Worm (Caenorhabditis elegans) whole organism, L4 larva: ENCODE results near the gene rpn-6.2.
A peak's percentile ranks its signal among the peaks of the same experiment; 100 is the strongest.

Source experiments
- F26F4.8 ChIP-seq: fragments of 200-800 bp; sonication (Bioruptor generic); conservative IDR thresholded peaks from 2 replicates; pipeline ENCODE4 v1.3.6; 2022; ENCODE audit warnings: missing genetic modification characterization, missing compliant biosample characterization
- F37D6.2 ChIP-seq: sonication (generic microtip); optimal IDR thresholded peaks from 2 replicates; lab custom pipeline; 2016; ENCODE audit warnings: mild to moderate bottlenecking, missing genetic modification characterization, missing compliant biosample characterization
- F44E2.7 ChIP-seq: fragments of 200-800 bp; sonication (Bioruptor generic); IDR thresholded peaks from 2 replicates; pipeline ENCODE4 v2.1.2; 2022; ENCODE audit warnings: missing genetic modification characterization, missing compliant biosample characterization
- R02D3.7 ChIP-seq: fragments of 150-350 bp; sonication (generic microtip); optimal IDR thresholded peaks from 3 replicates; lab custom pipeline; 2014; ENCODE audit warnings: missing biosample characterization, missing genetic modification characterization
- T20F7.1 ChIP-seq: fragments of 200-800 bp; sonication (Bioruptor generic); optimal IDR thresholded peaks from 2 replicates; lab custom pipeline; 2018; ENCODE audit warnings: mild to moderate bottlenecking, missing genetic modification characterization, missing compliant biosample characterization
- aha-1 ChIP-seq: fragments of 150-350 bp; peaks from one replicate; lab custom pipeline; 2014; ENCODE audit warnings: missing biosample characterization, missing genetic modification characterization
- ceh-20 ChIP-seq: fragments of 200-800 bp; sonication (Bioruptor generic); IDR thresholded peaks from 2 replicates; pipeline ENCODE4 v1.3.6; 2022; ENCODE audit warnings: missing genetic modification reagents, missing genetic modification characterization, missing compliant biosample characterization
- ces-1 ChIP-seq: fragments of 150-350 bp; sonication (generic microtip); optimal IDR thresholded peaks from 4 replicates; lab custom pipeline; 2014; ENCODE audit warnings: missing biosample characterization, missing genetic modification reagents, missing genetic modification characterization
- ctbp-1 ChIP-seq: fragments of 200-800 bp; sonication (Bioruptor generic); IDR thresholded peaks from 2 replicates; pipeline ENCODE4 v1.3.6; 2022; ENCODE audit warnings: missing genetic modification reagents, missing genetic modification characterization, missing compliant biosample characterization
- daf-12 ChIP-seq: fragments of 150-350 bp; optimal IDR thresholded peaks from 2 replicates; lab custom pipeline; 2014; ENCODE audit warnings: missing biosample characterization, missing genetic modification reagents, missing genetic modification characterization
- daf-16 ChIP-seq, 3 experiments: sonication (generic microtip); optimal IDR thresholded peaks; 2 replicates each; lab custom pipeline; 2016 to 2017; ENCODE audit warnings: missing genetic modification characterization in 3 of 3, missing genetic modification reagents in 3 of 3, mild to moderate bottlenecking in 2 of 3, missing compliant biosample characterization in 2 of 3, missing biosample characterization in 1 of 3, moderate library complexity in 1 of 3
- dve-1 ChIP-seq: sonication (generic microtip); optimal IDR thresholded peaks from 2 replicates; lab custom pipeline; 2017; ENCODE audit warnings: antibody characterized with exemption, mild to moderate bottlenecking, missing genetic modification characterization, missing compliant biosample characterization; ENCODE audit not compliant: insufficient read depth
- egl-43 ChIP-seq: fragments of 200-800 bp; sonication (Bioruptor generic); IDR thresholded peaks from 2 replicates; pipeline ENCODE4 v1.3.6; 2022; ENCODE audit warnings: missing genetic modification reagents, missing genetic modification characterization, missing compliant biosample characterization
- fkh-10 ChIP-seq: fragments of 150-350 bp; optimal IDR thresholded peaks from 2 replicates; lab custom pipeline; 2014; ENCODE audit warnings: missing biosample characterization, missing genetic modification reagents, missing genetic modification characterization
- lin-1 ChIP-seq: fragments of 200-800 bp; sonication (Bioruptor generic); IDR thresholded peaks from 2 replicates; pipeline ENCODE4 v1.3.6; 2022; ENCODE audit warnings: missing genetic modification reagents, missing genetic modification characterization, missing compliant biosample characterization
- lin-29 ChIP-seq: fragments of 200-800 bp; sonication (Bioruptor generic); IDR thresholded peaks from 2 replicates; pipeline ENCODE4 v1.3.6; 2022; ENCODE audit warnings: missing genetic modification reagents, missing genetic modification characterization, missing compliant biosample characterization
- lin-39 ChIP-seq: fragments of 150-350 bp; optimal IDR thresholded peaks from 2 replicates; lab custom pipeline; 2014; ENCODE audit warnings: missing biosample characterization, missing genetic modification reagents, missing genetic modification characterization
- lir-3 ChIP-seq: sonication (generic microtip); optimal IDR thresholded peaks from 2 replicates; lab custom pipeline; 2016; ENCODE audit warnings: mild to moderate bottlenecking, missing genetic modification characterization, missing compliant biosample characterization
- nhr-102 ChIP-seq: sonication (generic microtip); optimal IDR thresholded peaks from 2 replicates; lab custom pipeline; 2016; ENCODE audit warnings: mild to moderate bottlenecking, missing genetic modification characterization, moderate library complexity, missing compliant biosample characterization
- nhr-111 ChIP-seq: fragments of 200-800 bp; sonication (Bioruptor generic); optimal IDR thresholded peaks from 2 replicates; lab custom pipeline; 2018; ENCODE audit warnings: mild to moderate bottlenecking, missing genetic modification characterization, missing compliant biosample characterization
- nhr-237 ChIP-seq: sonication (generic microtip); optimal IDR thresholded peaks from 2 replicates; lab custom pipeline; 2017; ENCODE audit warnings: missing biosample characterization, missing genetic modification characterization
- nhr-28 ChIP-seq: fragments of 150-350 bp; optimal IDR thresholded peaks from 2 replicates; lab custom pipeline; 2014; ENCODE audit warnings: missing biosample characterization, missing genetic modification characterization
- nhr-41 ChIP-seq: fragments of 200-800 bp; sonication (Bioruptor generic); IDR thresholded peaks from 2 replicates; pipeline ENCODE4 v1.3.6; 2022; ENCODE audit warnings: missing genetic modification reagents, missing genetic modification characterization, missing compliant biosample characterization
- nhr-77 ChIP-seq: fragments of 150-350 bp; optimal IDR thresholded peaks from 2 replicates; lab custom pipeline; 2014; ENCODE audit warnings: missing biosample characterization, missing genetic modification characterization
- saeg-2 ChIP-seq: fragments of 200-800 bp; sonication (Bioruptor generic); IDR thresholded peaks from 2 replicates; pipeline ENCODE4 v1.3.6; 2022; ENCODE audit warnings: missing genetic modification reagents, missing genetic modification characterization, missing compliant biosample characterization
- snpc-4 ChIP-seq: fragments of 150-350 bp; optimal IDR thresholded peaks from 2 replicates; lab custom pipeline; 2014; ENCODE audit warnings: missing biosample characterization, missing genetic modification characterization
- spr-1 ChIP-seq: sonication (generic microtip); optimal IDR thresholded peaks from 2 replicates; lab custom pipeline; 2016; ENCODE audit warnings: mild to moderate bottlenecking, missing genetic modification characterization, missing compliant biosample characterization
- tag-97 ChIP-seq: fragments of 200-800 bp; sonication (Bioruptor generic); IDR thresholded peaks from 2 replicates; pipeline ENCODE4 v1.3.6; 2022; ENCODE audit warnings: missing genetic modification characterization, missing compliant biosample characterization
- tra-1 ChIP-seq: fragments of 200-800 bp; sonication (Bioruptor generic); IDR thresholded peaks from 2 replicates; pipeline ENCODE4 v1.3.6; 2022; ENCODE audit warnings: missing genetic modification reagents, missing genetic modification characterization, missing compliant biosample characterization
- unc-130 ChIP-seq: sonication (generic microtip); optimal IDR thresholded peaks from 2 replicates; lab custom pipeline; 2016; ENCODE audit warnings: missing genetic modification reagents, missing genetic modification characterization, missing compliant biosample characterization
- unc-39 ChIP-seq: sonication (generic microtip); optimal IDR thresholded peaks from 2 replicates; lab custom pipeline; 2017; ENCODE audit warnings: missing biosample characterization, missing genetic modification characterization
- unc-62 ChIP-seq, 3 experiments: fragments of 150-350 bp in 1 of 3; sonication (generic microtip); optimal IDR thresholded peaks in 2 of 3; peaks in 1 of 3; 1 replicate in 1 of 3; 2 replicates in 2 of 3; lab custom pipeline; 2014 to 2017; ENCODE audit warnings: missing biosample characterization in 3 of 3, missing genetic modification characterization in 3 of 3, missing genetic modification reagents in 3 of 3, missing genotype in 1 of 3
- vab-7 ChIP-seq: fragments of 200-800 bp; sonication (Bioruptor generic); IDR thresholded peaks from 2 replicates; pipeline ENCODE4 v1.3.6; 2022; ENCODE audit warnings: missing genetic modification reagents, missing genetic modification characterization, missing compliant biosample characterization
- zip-2 ChIP-seq: fragments of 150-350 bp; optimal IDR thresholded peaks from 2 replicates; lab custom pipeline; 2014; ENCODE audit warnings: missing biosample characterization, missing genetic modification characterization

The rpn-6.2 gene

DNA sequence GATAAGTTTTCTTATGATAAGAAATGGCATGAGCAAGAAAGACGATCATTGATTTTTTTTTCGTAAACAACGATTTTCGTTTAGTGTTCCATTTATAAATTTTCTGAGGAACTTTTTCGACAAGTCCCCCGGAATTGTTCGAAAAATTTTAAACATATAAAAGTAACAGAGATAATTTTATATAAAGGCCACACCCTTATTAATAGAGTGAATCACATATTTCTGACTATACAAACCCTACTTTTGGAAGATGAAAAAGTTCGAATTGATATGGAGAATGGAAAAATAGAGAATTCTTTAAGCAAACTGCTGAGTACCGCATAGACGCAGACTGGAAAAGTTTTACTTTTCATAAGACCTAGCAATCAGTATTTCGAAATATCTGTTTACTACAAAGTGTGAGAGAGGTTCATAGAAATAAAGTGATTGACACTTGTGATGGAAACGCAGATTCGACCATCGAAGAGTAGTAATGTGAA, 49.4 kb upstream of the rpn-6.2 start (continued):
- TF ChIP-seq lir-3 (tag; lab: Kevin White, UChicago): peak; percentile 5
- peak; percentile 53; the same call in 1 of the 2 replicates for TF ChIP-seq lin-29 (GFP tag; lab: Robert Waterston, UW)
- TF ChIP-seq nhr-111 (GFP tag; lab: Kevin White, UChicago): peak; percentile 58
- no peak for TF ChIP-seq nhr-237
- no peak for TF ChIP-seq unc-130 (GFP tag; lab: Kevin White, UChicago)
- TF ChIP-seq tag-97 (GFP tag; lab: Robert Waterston, UW): peak; percentile 43; the same call in 1 of the 2 replicates
- no peak for TF ChIP-seq R02D3.7 (tag; lab: Kevin White, UChicago)
- TF ChIP-seq unc-39 (tag; lab: Kevin White, UChicago): no peak
- TF ChIP-seq F37D6.2 (tag; lab: Kevin White, UChicago): no peak
- TF ChIP-seq vab-7 (GFP tag; lab: Robert Waterston, UW): peak; percentile 59; the same call in 1 of the 2 replicates
- peak; percentile 74 for TF ChIP-seq nhr-28 (tag; lab: Kevin White, UChicago)
- no peak for TF ChIP-seq daf-12
- peak; percentile 87 for TF ChIP-seq tra-1 (GFP tag; lab: Robert Waterston, UW)

DNA sequence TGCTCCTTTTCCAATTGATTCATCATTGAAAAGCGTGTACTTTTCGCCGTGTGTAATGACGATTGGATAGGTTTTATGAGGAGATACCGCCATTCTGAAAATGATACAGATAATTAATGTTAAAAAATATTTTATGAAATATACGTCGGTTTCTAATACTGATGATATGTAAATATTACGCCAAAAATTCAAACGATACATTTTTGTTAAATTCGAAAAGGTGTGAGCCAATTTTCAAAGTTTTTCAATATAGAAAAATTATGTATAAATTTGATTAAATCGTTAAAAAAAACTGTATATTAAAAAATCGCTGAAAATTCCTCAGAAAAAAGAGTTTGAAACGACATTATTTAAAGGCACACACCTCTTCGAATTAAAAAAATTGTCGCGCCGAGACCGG, 48.8 kb upstream of the rpn-6.2 start, which contains the start of gene ikke-1:
TSS of gene ikke-1 (minus strand) at position 101 of the 400 bp plus-strand sequence.
- TF ChIP-seq F26F4.8 (GFP tag; lab: Robert Waterston, UW) (no peak), tag-97 (GFP tag; lab: Robert Waterston, UW) (no peak), nhr-102 (no peak), T20F7.1 (GFP tag; lab: Kevin White, UChicago) (no peak), aha-1 (tag; lab: Kevin White, UChicago) (no peak), unc-62 (GFP tag; optimal IDR thresholded peaks at IDR 0.05 in 1 of 2; lab: Kevin White, UChicago) (no peak), unc-62 (tag; optimal IDR thresholded peaks at IDR 0.05; lab: Kevin White, UChicago) (no peak), nhr-41 (GFP tag; lab: Robert Waterston, UW) (no peak), lin-39 (tag; lab: Kevin White, UChicago) (no peak), lin-1 (GFP tag; lab: Robert Waterston, UW) (no peak), nhr-77 (no peak), ces-1 (GFP tag; lab: Kevin White, UChicago) (no peak), snpc-4 (tag; lab: Kevin White, UChicago) (no peak), fkh-10 (GFP tag; lab: Kevin White, UChicago) (no peak), unc-130 (GFP tag; lab: Kevin White, UChicago) (no peak), spr-1 (tag; lab: Kevin White, UChicago) (no peak), ceh-20 (GFP tag; lab: Robert Waterston, UW) (no peak), saeg-2 (no peak), ctbp-1 (no peak), lin-29 (GFP tag; lab: Robert Waterston, UW) (no peak), F44E2.7 (GFP tag; lab: Robert Waterston, UW) (no peak)

DNA sequence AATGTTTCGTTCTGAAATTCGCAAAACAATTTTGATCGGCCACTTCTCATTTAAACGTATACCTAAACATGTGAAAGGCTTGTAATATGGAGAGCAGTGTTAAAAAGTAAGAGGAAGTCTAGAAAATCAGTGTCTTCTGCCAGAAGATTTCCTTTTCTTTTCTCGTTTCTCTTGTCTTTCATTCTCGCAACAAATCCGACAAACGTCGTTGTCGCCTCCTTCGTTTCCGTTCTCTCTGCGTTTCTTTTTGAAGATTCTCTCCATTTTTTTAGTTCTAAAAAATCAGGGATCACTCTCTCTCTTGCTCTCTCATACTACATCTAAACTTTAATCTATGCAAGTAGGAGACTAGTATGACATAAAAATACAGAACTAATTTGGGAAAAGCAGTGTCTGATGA, 45.5 kb upstream of the rpn-6.2 start:
- peak; percentile 86 for TF ChIP-seq aha-1 (tag; lab: Kevin White, UChicago)
- TF ChIP-seq ceh-20 (GFP tag; lab: Robert Waterston, UW): no peak

DNA sequence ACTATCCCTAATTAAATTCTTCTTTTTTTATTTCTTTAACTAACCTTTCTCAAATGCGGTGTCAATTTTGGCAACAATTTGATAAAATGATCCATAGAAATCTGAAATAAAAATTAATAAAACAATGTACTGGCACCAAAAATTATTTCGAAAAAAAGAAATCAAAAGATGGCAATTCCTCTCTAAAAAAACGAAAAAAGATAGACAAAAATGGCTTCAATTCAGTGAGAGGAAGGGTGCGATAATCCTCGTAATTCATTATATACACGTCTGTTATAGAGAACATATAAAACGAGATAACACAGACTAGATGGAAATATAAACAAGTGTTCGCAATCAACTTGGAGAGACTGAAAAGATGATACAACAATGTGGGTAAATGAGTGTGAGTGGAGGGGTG, 44.0 kb upstream of the rpn-6.2 start, which contains the start of gene R107.2:
TSS of gene R107.2 (minus strand) at position 101 of the 400 bp plus-strand sequence.
- no peak for TF ChIP-seq aha-1 (tag; lab: Kevin White, UChicago)
- no peak for TF ChIP-seq zip-2 (tag; lab: Kevin White, UChicago)
- TF ChIP-seq daf-16 (GFP tag; optimal IDR thresholded peaks at IDR 0.05; lab: Kevin White, UChicago): no peak
- peak; percentile 11 for TF ChIP-seq daf-16 (tag; optimal IDR thresholded peaks at IDR 0.05; lab: Kevin White, UChicago)
- TF ChIP-seq egl-43 (GFP tag; lab: Robert Waterston, UW): no peak
- TF ChIP-seq dve-1 (tag; lab: Kevin White, UChicago): peak; percentile 6
